Worm (Caenorhabditis elegans): ENCODE results near the gene T18D3.6.

DNA sequence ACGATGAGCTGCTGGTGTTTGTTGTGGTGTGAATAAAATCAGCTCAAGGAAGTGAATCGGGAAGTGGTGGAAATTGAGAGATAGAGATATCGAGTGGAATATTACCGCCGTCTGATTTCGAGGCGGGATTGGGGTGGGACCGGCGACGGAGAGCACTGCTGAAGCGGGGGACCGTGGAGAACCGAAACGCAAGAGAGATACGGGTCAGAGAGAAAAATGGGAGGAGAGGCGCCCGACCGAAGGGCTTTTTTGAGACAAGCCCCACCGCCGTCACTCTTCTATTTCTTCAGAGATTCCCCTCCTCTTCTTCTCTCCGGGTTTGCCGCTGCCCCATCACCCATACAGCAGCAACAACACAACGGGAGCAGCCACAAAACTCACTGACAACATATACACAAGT, 43.7 kb upstream of the T18D3.6 start:
- TF ChIP-seq hnd-1 (tag; optimal IDR thresholded peaks at IDR 0.05) (no peak), ceh-13 (GFP tag; optimal IDR thresholded peaks at IDR 0.05) (no peak), hmbx-1 (tag; optimal IDR thresholded peaks at IDR 0.05) (no peak), flt-1 (GFP tag; IDR thresholded peaks at IDR 0.05) (no peak), ama-1 (optimal IDR thresholded peaks at IDR 0.05) (no peak), hmg-4 (GFP tag; optimal IDR thresholded peaks at IDR 0.05) (no peak), scrt-1 (GFP tag; IDR thresholded peaks at IDR 0.05) (no peak), B0310.2 (tag; optimal IDR thresholded peaks at IDR 0.05) (no peak), aly-1 (tag; optimal IDR thresholded peaks at IDR 0.05) (no peak), tbx-11 (GFP tag; IDR thresholded peaks at IDR 0.05) (no peak), sea-1 (GFP tag; conservative IDR thresholded peaks at IDR 0.05) (no peak)

All from whole organism, early embryonic.